Worm (Caenorhabditis elegans): ENCODE measurements around the gene F36D3.8.
"Not testable (repeated sequence)": the region's sequence is repeated elsewhere in the genome, so short reads cannot be mapped to it uniquely, and the experiment has no call there.

ce11 chrV:16548013-16548655 is 21.2 kb downstream of the F36D3.8 start:
- TF ChIP-seq athp-1 (tag; optimal IDR thresholded peaks at IDR 0.05); unc-62 (GFP tag; optimal IDR thresholded peaks at IDR 0.05); unc-130 (GFP tag; optimal IDR thresholded peaks at IDR 0.05); lag-1 (GFP tag; IDR thresholded peaks at IDR 0.05); mxl-1 (tag; optimal IDR thresholded peaks at IDR 0.05); ceh-91 (GFP tag; IDR thresholded peaks at IDR 0.05); pha-4 (tag; optimal IDR thresholded peaks at IDR 0.05); chd-7 (tag; optimal IDR thresholded peaks at IDR 0.05); egl-44 (GFP tag; IDR thresholded peaks at IDR 0.05); let-607 (tag; optimal IDR thresholded peaks at IDR 0.05); F49E8.2 (tag; optimal IDR thresholded peaks at IDR 0.05; ENCODE audit: insufficient read depth); tbx-9 (tag; optimal IDR thresholded peaks at IDR 0.05; ENCODE audit: borderline replicate concordance): not testable (repeated sequence)

Measured in whole organism, young adult.